Worm (Caenorhabditis elegans): ENCODE measurements around the gene hach-1.

ce11 chrIII:5601999-5602398 lies 46.7 kb downstream of the hach-1 start:
- no peak for TF ChIP-seq daf-12 (tag; optimal IDR thresholded peaks at IDR 0.05)
- no peak for TF ChIP-seq ceh-16 (tag; optimal IDR thresholded peaks at IDR 0.05)
- peak; percentile 0 for TF ChIP-seq pqm-1 (tag; optimal IDR thresholded peaks at IDR 0.05)
- no peak for TF ChIP-seq snpc-4 (tag; optimal IDR thresholded peaks at IDR 0.05)
- peak; percentile 56 for TF ChIP-seq tbx-2 (tag; optimal IDR thresholded peaks at IDR 0.05)
- no peak for TF ChIP-seq unc-62 (GFP tag; optimal IDR thresholded peaks at IDR 0.05)
- TF ChIP-seq nhr-11 (tag; optimal IDR thresholded peaks at IDR 0.05) = no peak
- TF ChIP-seq elt-2 (tag; optimal IDR thresholded peaks at IDR 0.05) = peak; percentile 57
- TF ChIP-seq nhr-12 (tag; optimal IDR thresholded peaks at IDR 0.05) = no peak
- TF ChIP-seq nhr-77 (tag; optimal IDR thresholded peaks at IDR 0.05) = no peak
- no peak for TF ChIP-seq fkh-10 (GFP tag; optimal IDR thresholded peaks at IDR 0.05)
- peak; percentile 76 for TF ChIP-seq ama-1 (optimal IDR thresholded peaks at IDR 0.05)
- no peak for TF ChIP-seq ceh-28 (tag; optimal IDR thresholded peaks at IDR 0.05)

Measured in whole organism, L3 larva.